Worm (Caenorhabditis elegans): ENCODE measurements around the gene T01C1.4.

Gene T01C1.4

ce11 chrX:10763383-10763782, 46.5 kb upstream of the T01C1.4 start:
- TF ChIP-seq ceh-16 (tag; optimal IDR thresholded peaks at IDR 0.05) (no peak), crh-2 (tag; optimal IDR thresholded peaks at IDR 0.05) (no peak), nhr-11 (tag; optimal IDR thresholded peaks at IDR 0.05) (no peak), lin-11 (tag; optimal IDR thresholded peaks at IDR 0.05) (no peak), ztf-1 (GFP tag; conservative IDR thresholded peaks at IDR 0.05) (no peak), nhr-6 (tag; optimal IDR thresholded peaks at IDR 0.05) (no peak), gmeb-1 (tag; optimal IDR thresholded peaks at IDR 0.05) (no peak), ZK546.5 (tag; optimal IDR thresholded peaks at IDR 0.05) (no peak), nhr-237 (tag; optimal IDR thresholded peaks at IDR 0.05) (no peak), nhr-77 (tag; optimal IDR thresholded peaks at IDR 0.05) (no peak), snpc-4 (tag; optimal IDR thresholded peaks at IDR 0.05) (no peak), nhr-21 (tag; optimal IDR thresholded peaks at IDR 0.05) (no peak)

ce11 chrX:10760958-10761357, 44.0 kb upstream of the T01C1.4 start:
- TF ChIP-seq snpc-4 (tag; optimal IDR thresholded peaks at IDR 0.05) (no peak), C34F6.9 (tag; optimal IDR thresholded peaks at IDR 0.05) (no peak), lin-13 (GFP tag; optimal IDR thresholded peaks at IDR 0.05) (no peak), nhr-77 (tag; optimal IDR thresholded peaks at IDR 0.05) (no peak), blmp-1 (tag; optimal IDR thresholded peaks at IDR 0.05; ENCODE audit: insufficient read depth) (no peak), sma-9 (GFP tag; optimal IDR thresholded peaks at IDR 0.05) (peak; percentile 68), sma-9 (tag; optimal IDR thresholded peaks at IDR 0.05) (no peak), fos-1 (tag; optimal IDR thresholded peaks at IDR 0.05) (peak; percentile 43), ztf-4 (tag; optimal IDR thresholded peaks at IDR 0.05) (no peak), sma-3 (GFP tag; optimal IDR thresholded peaks at IDR 0.05) (no peak), R02D3.7 (tag; optimal IDR thresholded peaks at IDR 0.05) (no peak), nhr-6 (tag; optimal IDR thresholded peaks at IDR 0.05) (no peak), mbf-1 (tag; optimal IDR thresholded peaks at IDR 0.05) (no peak), elt-1 (tag; optimal IDR thresholded peaks at IDR 0.05) (no peak), nhr-237 (tag; optimal IDR thresholded peaks at IDR 0.05) (no peak), crh-2 (tag; optimal IDR thresholded peaks at IDR 0.05) (no peak)

ce11 chrX:10758453-10758852, 41.5 kb upstream of the T01C1.4 start:
- no peak for TF ChIP-seq aly-2 (tag; optimal IDR thresholded peaks at IDR 0.05)
- no peak for TF ChIP-seq ztf-1 (GFP tag; conservative IDR thresholded peaks at IDR 0.05)
- TF ChIP-seq mbf-1 (tag; optimal IDR thresholded peaks at IDR 0.05) = no peak
- TF ChIP-seq lsy-2 (tag; optimal IDR thresholded peaks at IDR 0.05) = no peak

- TF ChIP-seq lin-13 (GFP tag; optimal IDR thresholded peaks at IDR 0.05) = no peak
- no peak for TF ChIP-seq ceh-82 (tag; optimal IDR thresholded peaks at IDR 0.05)
- TF ChIP-seq nhr-12 (tag; optimal IDR thresholded peaks at IDR 0.05) = no peak
- TF ChIP-seq unc-62 (GFP tag; optimal IDR thresholded peaks at IDR 0.05) = no peak
- TF ChIP-seq unc-55 (GFP tag; optimal IDR thresholded peaks at IDR 0.05) = no peak
Observed at ce11 chrX:10757608-10758007, 40.7 kb upstream of the T01C1.4 start, which contains the start of gene R07A4.4. R07A4.4 (minus strand) TSS chrX:10757708.

ce11 chrX:10756185-10756584, 39.3 kb upstream of the T01C1.4 start:
- no peak for TF ChIP-seq R02D3.7 (tag; optimal IDR thresholded peaks at IDR 0.05)
- no peak for TF ChIP-seq nhr-23 (tag; optimal IDR thresholded peaks at IDR 0.05)
- peak; percentile 21 for TF ChIP-seq sma-3 (GFP tag; optimal IDR thresholded peaks at IDR 0.05)
- no peak for TF ChIP-seq snpc-4 (tag; optimal IDR thresholded peaks at IDR 0.05)
- TF ChIP-seq nhr-129 (tag; optimal IDR thresholded peaks at IDR 0.05) = peak; percentile 73
- no peak for TF ChIP-seq lin-13 (GFP tag; optimal IDR thresholded peaks at IDR 0.05)
- TF ChIP-seq nhr-6 (tag; optimal IDR thresholded peaks at IDR 0.05) = no peak
- no peak for TF ChIP-seq ztf-1 (GFP tag; conservative IDR thresholded peaks at IDR 0.05)
- TF ChIP-seq ztf-11 (tag; optimal IDR thresholded peaks at IDR 0.05) = no peak
- no peak for TF ChIP-seq unc-39 (tag; optimal IDR thresholded peaks at IDR 0.05)
- no peak for TF ChIP-seq egl-27 (tag; optimal IDR thresholded peaks at IDR 0.05)
- peak; percentile 66 for TF ChIP-seq lin-11 (tag; optimal IDR thresholded peaks at IDR 0.05)
- no peak for TF ChIP-seq crh-2 (tag; optimal IDR thresholded peaks at IDR 0.05)
- no peak for TF ChIP-seq ceh-16 (tag; optimal IDR thresholded peaks at IDR 0.05)
- no peak for TF ChIP-seq elt-3 (tag; optimal IDR thresholded peaks at IDR 0.05)
- no peak for TF ChIP-seq nhr-77 (tag; optimal IDR thresholded peaks at IDR 0.05)
- no peak for TF ChIP-seq gmeb-1 (tag; optimal IDR thresholded peaks at IDR 0.05)
- TF ChIP-seq nhr-21 (tag; optimal IDR thresholded peaks at IDR 0.05) = peak; percentile 55
- TF ChIP-seq unc-62 (GFP tag; optimal IDR thresholded peaks at IDR 0.05) = no peak
- no peak for TF ChIP-seq nhr-12 (tag; optimal IDR thresholded peaks at IDR 0.05)

Data from whole organism, L2 larva.